Worm (Caenorhabditis elegans): ENCODE data around the gene sto-5.

The sto-5 gene

ce11 chrX:16825358-16825757 is at the start of gene sto-5:
Gene sto-5, minus strand, starts transcription at chrX:16825458.
- no peak for TF ChIP-seq C34B4.2 (tag; optimal IDR thresholded peaks at IDR 0.05)
- TF ChIP-seq ceh-82 (tag; optimal IDR thresholded peaks at IDR 0.05) = no peak
- TF ChIP-seq ceh-90 (tag; optimal IDR thresholded peaks at IDR 0.05) = no peak
- no peak for TF ChIP-seq zip-4 (GFP tag; optimal IDR thresholded peaks at IDR 0.05)
- TF ChIP-seq ceh-8 (GFP tag; optimal IDR thresholded peaks at IDR 0.05) = no peak
- no peak for TF ChIP-seq mdl-1 (tag; optimal IDR thresholded peaks at IDR 0.05)
- no peak for TF ChIP-seq fkh-10 (GFP tag; optimal IDR thresholded peaks at IDR 0.05)
- TF ChIP-seq nhr-20 (tag; optimal IDR thresholded peaks at IDR 0.05) = no peak
- no peak for TF ChIP-seq pag-3 (tag; optimal IDR thresholded peaks at IDR 0.05; ENCODE audit: borderline replicate concordance, insufficient read depth)
- no peak for TF ChIP-seq tbx-2 (tag; optimal IDR thresholded peaks at IDR 0.05)
- TF ChIP-seq nhr-85 (tag) = no peak

ce11 chrX:16872446-16872962 is 47.2 kb upstream of the sto-5 start, which contains the start of gene T20F7.1:
Gene T20F7.1, plus strand, starts transcription at chrX:16872912.
- TF ChIP-seq pag-3 (tag; optimal IDR thresholded peaks at IDR 0.05; ENCODE audit: borderline replicate concordance, insufficient read depth) (peak; percentile 74), C04F5.9 (tag; optimal IDR thresholded peaks at IDR 0.05) (no peak), mab-9 (GFP tag; IDR thresholded peaks at IDR 0.05) (no peak), lin-13 (GFP tag; optimal IDR thresholded peaks at IDR 0.05) (peak; percentile 9), sup-37 (GFP tag; optimal IDR thresholded peaks at IDR 0.05) (no peak), nhr-47 (tag; optimal IDR thresholded peaks at IDR 0.05) (peak; percentile 81), egl-13 (tag; optimal IDR thresholded peaks at IDR 0.05) (no peak), lsy-2 (tag; optimal IDR thresholded peaks at IDR 0.05) (peak; percentile 55 to 77), lin-14 (GFP tag; optimal IDR thresholded peaks at IDR 0.05) (peak; percentile 91), nhr-84 (tag; optimal IDR thresholded peaks at IDR 0.05) (no peak), fkh-4 (tag; optimal IDR thresholded peaks at IDR 0.05; ENCODE audit: borderline replicate concordance) (no peak), tlp-1 (tag; optimal IDR thresholded peaks at IDR 0.05) (no peak), unc-86 (tag; optimal IDR thresholded peaks at IDR 0.05) (peak; percentile 56), fos-1 (tag; optimal IDR thresholded peaks at IDR 0.05) (peak; percentile 19), fkh-10 (GFP tag; optimal IDR thresholded peaks at IDR 0.05) (peak; percentile 11), nhr-76 (tag; optimal IDR thresholded peaks at IDR 0.05) (no peak), egl-27 (tag; optimal IDR thresholded peaks at IDR 0.05) (peak in 1 of 2 experiments; percentile 24), lin-15B (tag; optimal IDR thresholded peaks at IDR 0.05) (peak; percentile 2), tbx-2 (tag; optimal IDR thresholded peaks at IDR 0.05) (peak; percentile 73), unc-30 (tag; optimal IDR thresholded peaks at IDR 0.05) (no peak), xbp-1 (tag; optimal IDR thresholded peaks at IDR 0.05) (peak; percentile 60), snpc-4 (tag; optimal IDR thresholded peaks at IDR 0.05) (peak; percentile 19), Y116A8C.19 (tag; optimal IDR thresholded peaks at IDR 0.05; ENCODE audit: borderline replicate concordance) (no peak), unc-130 (tag; optimal IDR thresholded peaks at IDR 0.05) (peak; percentile 63), ceh-63 (GFP tag; optimal IDR thresholded peaks at IDR 0.05) (no peak), ets-5 (GFP tag; IDR thresholded peaks at IDR 0.05) (no peak), isw-1 (GFP tag; IDR thresholded peaks at IDR 0.05) (peak; percentile 37), hpl-2 (GFP tag; optimal IDR thresholded peaks at IDR 0.05) (no peak), zip-4 (GFP tag; optimal IDR thresholded peaks at IDR 0.05) (no peak), unc-62 (GFP tag; optimal IDR thresholded peaks at IDR 0.05) (no peak), efl-3 (GFP tag; optimal IDR thresholded peaks at IDR 0.05) (no peak), ceh-88 (GFP tag; IDR thresholded peaks at IDR 0.05) (no peak), ztf-11 (tag; optimal IDR thresholded peaks at IDR 0.05) (peak in 1 of 2 experiments; percentile 21), pqm-1 (tag; optimal IDR thresholded peaks at IDR 0.05) (no peak), nhr-85 (tag) (peak; percentile 48), lir-3 (tag; optimal IDR thresholded peaks at IDR 0.05; ENCODE audit: poor library complexity) (no peak), skn-1 (tag; optimal IDR thresholded peaks at IDR 0.05) (no peak), ceh-8 (GFP tag; optimal IDR thresholded peaks at IDR 0.05) (no peak), ama-1 (optimal IDR thresholded peaks at IDR 0.05) (no peak), dsc-1 (tag; optimal IDR thresholded peaks at IDR 0.05) (peak; percentile 53), fkh-8 (tag; optimal IDR thresholded peaks at IDR 0.05) (peak; percentile 68), hlh-4 (tag; optimal IDR thresholded peaks at IDR 0.05) (no peak), unc-98 (GFP tag; IDR thresholded peaks at IDR 0.05) (no peak), elt-3 (tag; optimal IDR thresholded peaks at IDR 0.05) (peak in 2 of 6 experiments; percentile 40 to 53), sox-4 (tag; optimal IDR thresholded peaks at IDR 0.05) (no peak)
